Fruit fly (Drosophila melanogaster) whole organism, embryonic: ENCODE data around the gene CG18507.
A peak's percentile ranks its signal among the peaks of the same experiment; 100 is the strongest.

Experiments used
- Abd-B ChIP-seq: fragments of 200-800 bp; sonication (Bioruptor generic); optimal IDR thresholded peaks from 2 replicates; lab custom pipeline; 2018; ENCODE audit warnings: missing biosample characterization, mild to moderate bottlenecking, missing genetic modification characterization, moderate library complexity
- C15 ChIP-seq: fragments of 200-800 bp; sonication (Bioruptor generic); IDR thresholded peaks from 3 replicates; pipeline ENCODE4 v1.3.6; 2022; ENCODE audit warnings: missing biosample characterization, missing genetic modification characterization
- CG1024 ChIP-seq: fragments of 200-800 bp; sonication (Bioruptor generic); IDR thresholded peaks from 2 replicates; pipeline ENCODE4 v1.3.6; 2022; ENCODE audit warnings: missing biosample characterization, missing genetic modification characterization
- CG10543 ChIP-seq: fragments of 200-800 bp; sonication (Bioruptor generic); optimal IDR thresholded peaks from 3 replicates; lab custom pipeline; 2017; ENCODE audit warnings: missing biosample characterization, mild to moderate bottlenecking, missing genetic modification characterization, moderate library complexity
- CG11093 ChIP-seq: fragments of 200-800 bp; sonication (Bioruptor generic); IDR thresholded peaks from 3 replicates; pipeline ENCODE4 v1.3.6; 2022; ENCODE audit warnings: missing biosample characterization, missing genetic modification characterization
- CG12769 ChIP-seq: fragments of 200-800 bp; sonication (Bioruptor generic); optimal IDR thresholded peaks from 2 replicates; lab custom pipeline; 2019; ENCODE audit warnings: missing biosample characterization, mild to moderate bottlenecking, missing genetic modification characterization, moderate library complexity
- CG14710 ChIP-seq: fragments of 200-800 bp; sonication (Bioruptor generic); optimal IDR thresholded peaks from 3 replicates; lab custom pipeline; 2019; ENCODE audit warnings: missing biosample characterization, mild to moderate bottlenecking, missing genetic modification characterization, moderate library complexity
- CG14860 ChIP-seq: fragments of 200-800 bp; sonication (Bioruptor generic); IDR thresholded peaks from 3 replicates; pipeline ENCODE4 v1.3.6; 2022; ENCODE audit warnings: missing biosample characterization, missing genetic modification characterization; ENCODE audit not compliant: partially characterized antibody
- CG15073 ChIP-seq: fragments of 200-800 bp; sonication (Bioruptor generic); optimal IDR thresholded peaks from 2 replicates; lab custom pipeline; 2016; ENCODE audit warnings: missing biosample characterization, missing genetic modification characterization
- CG16779 ChIP-seq: fragments of 200-800 bp; sonication (Bioruptor generic); IDR thresholded peaks from 2 replicates; pipeline ENCODE4 v1.3.6; 2022; ENCODE audit warnings: missing biosample characterization, missing genetic modification characterization
- CG17359 ChIP-seq: fragments of 200-800 bp; sonication (Bioruptor generic); optimal IDR thresholded peaks from 3 replicates; lab custom pipeline; 2018; ENCODE audit warnings: missing biosample characterization, mild to moderate bottlenecking, missing genetic modification characterization, moderate library complexity
- CG1832 ChIP-seq: fragments of 200-800 bp; sonication (Bioruptor generic); optimal IDR thresholded peaks from 2 replicates; lab custom pipeline; 2017; ENCODE audit warnings: missing biosample characterization, mild to moderate bottlenecking, missing genetic modification characterization, inconsistent platforms
- CG2116 ChIP-seq: fragments of 200-800 bp; sonication (Bioruptor generic); optimal IDR thresholded peaks from 3 replicates; lab custom pipeline; 2018; ENCODE audit warnings: missing biosample characterization, mild to moderate bottlenecking, missing genetic modification characterization
- CG2875 ChIP-seq: fragments of 200-800 bp; sonication (Bioruptor generic); optimal IDR thresholded peaks from 2 replicates; lab custom pipeline; 2017; ENCODE audit warnings: missing biosample characterization, mild to moderate bottlenecking, missing genetic modification characterization, missing genetic modification reagents
- CG3065 ChIP-seq: fragments of 200-800 bp; sonication (Bioruptor generic); optimal IDR thresholded peaks from 2 replicates; lab custom pipeline; 2016; ENCODE audit warnings: missing biosample characterization, missing genetic modification characterization
- CG31224 ChIP-seq: fragments of 200-800 bp; sonication (Bioruptor generic); IDR thresholded peaks from 2 replicates; pipeline ENCODE4 v1.3.6; 2022; ENCODE audit warnings: missing biosample characterization, missing genetic modification characterization
- CG31388 ChIP-seq: fragments of 200-800 bp; sonication (Bioruptor generic); optimal IDR thresholded peaks from 2 replicates; lab custom pipeline; 2016; ENCODE audit warnings: missing biosample characterization, missing genetic modification characterization
- CG8281 ChIP-seq: fragments of 200-800 bp; sonication (Bioruptor generic); optimal IDR thresholded peaks from 2 replicates; lab custom pipeline; 2018; ENCODE audit warnings: missing biosample characterization, mild to moderate bottlenecking, missing genetic modification characterization, moderate library complexity
- CG8388 ChIP-seq: fragments of 200-800 bp; sonication (Bioruptor generic); optimal IDR thresholded peaks from 2 replicates; lab custom pipeline; 2019; ENCODE audit warnings: missing biosample characterization, mild to moderate bottlenecking, missing genetic modification characterization, moderate library complexity
- CG8765 ChIP-seq: fragments of 200-800 bp; sonication (Bioruptor generic); IDR thresholded peaks from 2 replicates; pipeline ENCODE4 v1.3.6; 2022; ENCODE audit warnings: missing biosample characterization, missing genetic modification characterization
- CrebB ChIP-seq: fragments of 200-800 bp; sonication (Bioruptor generic); optimal IDR thresholded peaks from 3 replicates; lab custom pipeline; 2018; ENCODE audit warnings: missing biosample characterization, mild to moderate bottlenecking, missing genetic modification characterization
- Dref ChIP-seq: fragments of 200-800 bp; sonication (Bioruptor generic); IDR thresholded peaks from 2 replicates; pipeline ENCODE4 v1.3.6; 2022; ENCODE audit warnings: missing biosample characterization, missing genetic modification characterization
- Eip74EF ChIP-seq, 2 experiments: fragments of 200-800 bp in 1 of 2; fragments of >200 bp in 1 of 2; sonication (Bioruptor generic) in 1 of 2; optimal IDR thresholded peaks; 2 replicates each; lab custom pipeline; 2017 to 2019; ENCODE audit warnings: missing biosample characterization in 2 of 2, missing genetic modification characterization in 2 of 2, mild to moderate bottlenecking in 1 of 2, moderate library complexity in 1 of 2
- Jarid2 ChIP-seq: fragments of 200-800 bp; sonication (Bioruptor generic); optimal IDR thresholded peaks from 3 replicates; lab custom pipeline; 2017; ENCODE audit warnings: mild to moderate bottlenecking, missing biosample characterization, missing genetic modification reagents, missing genetic modification characterization
- Lpt ChIP-seq: fragments of >200 bp; optimal IDR thresholded peaks from 2 replicates; lab custom pipeline; 2018; ENCODE audit warnings: missing biosample characterization, missing genetic modification characterization
- Taf1 ChIP-seq: fragments of 200-800 bp; sonication (Bioruptor generic); IDR thresholded peaks from 2 replicates; pipeline ENCODE4 v1.3.6; 2022; ENCODE audit warnings: missing biosample characterization, missing genetic modification characterization
- Xbp1 ChIP-seq: fragments of 200-800 bp; sonication (Bioruptor generic); optimal IDR thresholded peaks from 3 replicates; lab custom pipeline; 2016; ENCODE audit warnings: missing biosample characterization, mild to moderate bottlenecking, missing genetic modification characterization
- amos ChIP-seq: fragments of 200-800 bp; sonication (Bioruptor generic); IDR thresholded peaks from 2 replicates; pipeline ENCODE4 v1.3.6; 2022; ENCODE audit warnings: missing biosample characterization, missing genetic modification characterization; ENCODE audit not compliant: partially characterized antibody
- btn ChIP-seq: fragments of 200-800 bp; sonication (Bioruptor generic); optimal IDR thresholded peaks from 2 replicates; lab custom pipeline; 2016; ENCODE audit warnings: missing biosample characterization, missing genetic modification characterization
- cad ChIP-seq: fragments of >200 bp; optimal IDR thresholded peaks from 2 replicates; lab custom pipeline; 2017; ENCODE audit warnings: missing biosample characterization, missing genetic modification characterization
- caup ChIP-seq: fragments of 200-800 bp; sonication (Bioruptor generic); optimal IDR thresholded peaks from 3 replicates; lab custom pipeline; 2017; ENCODE audit warnings: missing biosample characterization, mild to moderate bottlenecking, missing genetic modification characterization, moderate library complexity; ENCODE audit not compliant: severe bottlenecking
- chn ChIP-seq: fragments of 200-800 bp; sonication (Bioruptor generic); optimal IDR thresholded peaks from 2 replicates; lab custom pipeline; 2016; ENCODE audit warnings: missing biosample characterization, missing genetic modification characterization
- crp ChIP-seq, 2 experiments: fragments of 200-800 bp; sonication (Bioruptor generic); optimal IDR thresholded peaks; 2 replicates in 1 of 2; 3 replicates in 1 of 2; lab custom pipeline; 2017; ENCODE audit warnings: missing biosample characterization in 2 of 2, missing genetic modification characterization in 2 of 2, mild to moderate bottlenecking in 1 of 2, moderate library complexity in 1 of 2
- dimm ChIP-seq: fragments of 200-800 bp; sonication (Bioruptor generic); IDR thresholded peaks from 2 replicates; pipeline ENCODE4 v1.3.6; 2022; ENCODE audit warnings: missing biosample characterization, missing genetic modification characterization
- emc ChIP-seq: fragments of 200-800 bp; sonication (Bioruptor generic); optimal IDR thresholded peaks from 2 replicates; lab custom pipeline; 2016; ENCODE audit warnings: missing biosample characterization, missing genetic modification characterization
- eve ChIP-seq, 2 experiments: fragments of >200 bp; optimal IDR thresholded peaks; 2 replicates each; lab custom pipeline; 2017; ENCODE audit warnings: missing biosample characterization in 2 of 2, missing genetic modification characterization in 2 of 2
- grn ChIP-seq: fragments of 200-800 bp; sonication (Bioruptor generic); optimal IDR thresholded peaks from 3 replicates; lab custom pipeline; 2017; ENCODE audit warnings: missing biosample characterization, missing genetic modification characterization
- jigr1 ChIP-seq: fragments of 200-800 bp; sonication (Bioruptor generic); IDR thresholded peaks from 3 replicates; pipeline ENCODE4 v1.3.6; 2022; ENCODE audit warnings: missing biosample characterization, missing genetic modification characterization
- lab ChIP-seq: fragments of 200-800 bp; sonication (Bioruptor generic); optimal IDR thresholded peaks from 3 replicates; lab custom pipeline; 2017; ENCODE audit warnings: missing biosample characterization, missing genetic modification characterization, mild to moderate bottlenecking, moderate library complexity, missing genetic modification reagents
- mld ChIP-seq: fragments of 200-800 bp; sonication (Bioruptor generic); IDR thresholded peaks from 3 replicates; pipeline ENCODE4 v1.3.6; 2022; ENCODE audit warnings: missing biosample characterization, missing genetic modification characterization; ENCODE audit not compliant: partially characterized antibody
- salm ChIP-seq: fragments of 200-800 bp; sonication (Bioruptor generic); optimal IDR thresholded peaks from 2 replicates; lab custom pipeline; 2018; ENCODE audit warnings: missing biosample characterization, mild to moderate bottlenecking, missing genetic modification characterization
- scrt ChIP-seq: fragments of 200-800 bp; sonication (Bioruptor generic); optimal IDR thresholded peaks from 2 replicates; lab custom pipeline; 2018; ENCODE audit warnings: missing biosample characterization, mild to moderate bottlenecking, missing genetic modification characterization, moderate library complexity
- sd ChIP-seq: fragments of 200-800 bp; sonication (Bioruptor generic); optimal IDR thresholded peaks from 3 replicates; lab custom pipeline; 2018; ENCODE audit warnings: missing biosample characterization, mild to moderate bottlenecking, missing genetic modification characterization, moderate library complexity
- usp ChIP-seq: fragments of >200 bp; optimal IDR thresholded peaks from 2 replicates; lab custom pipeline; 2017; ENCODE audit warnings: missing biosample characterization, missing genetic modification characterization

CG18507 gene

DNA sequence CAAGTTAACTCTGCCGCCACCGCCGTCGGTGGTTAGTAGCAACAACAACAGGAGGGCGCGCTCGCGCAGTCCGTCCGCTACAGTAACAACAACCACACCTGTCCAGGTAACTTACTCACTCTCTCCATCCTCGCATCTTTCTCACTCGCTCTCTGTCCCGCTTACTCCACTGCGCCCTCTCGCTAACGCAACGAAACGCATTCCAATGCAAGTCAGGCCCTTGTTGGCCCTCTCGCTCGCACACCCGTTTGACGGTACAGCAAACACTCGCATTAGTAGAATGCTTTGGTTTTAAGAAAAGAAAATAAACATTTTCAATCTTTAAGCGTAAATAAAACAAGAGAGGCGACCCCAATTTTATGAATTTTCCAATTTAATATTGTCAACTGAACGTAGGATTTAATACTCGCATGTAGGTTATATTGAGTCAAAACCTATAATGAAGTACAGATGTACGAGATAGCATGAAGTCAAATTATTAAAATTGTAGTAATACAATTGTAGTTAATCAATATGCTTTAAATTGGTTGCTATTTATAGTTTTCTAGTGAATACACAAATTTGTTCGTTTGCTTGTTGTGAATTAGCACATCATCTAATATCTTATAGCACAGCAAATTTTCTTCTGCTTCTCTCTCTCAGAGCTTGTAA lies 817 bp downstream of the CG18507 start (continued):
- TF ChIP-seq caup (GFP tag; lab: Kevin White, UChicago): no peak
- TF ChIP-seq CG3065 (GFP tag; lab: Kevin White, UChicago): no peak
- no peak for TF ChIP-seq CG2875
- TF ChIP-seq lab (GFP tag; lab: Kevin White, UChicago): no peak
- TF ChIP-seq dimm (GFP tag; lab: Robert Waterston, UW): no peak
- no peak for TF ChIP-seq btn (GFP tag; lab: Kevin White, UChicago)
- TF ChIP-seq CG1832 (GFP tag; lab: Kevin White, UChicago): peak; percentile 75
- no peak for TF ChIP-seq Dref
- TF ChIP-seq CG14860 (GFP tag; lab: Robert Waterston, UW): no peak
- no peak for TF ChIP-seq Eip74EF (GFP tag; optimal IDR thresholded peaks at IDR 0.05; lab: Kevin White, UChicago)
- peak; percentile 45 for TF ChIP-seq Xbp1
- no peak; the same call in 1 of the 2 replicates for TF ChIP-seq CG1024
- TF ChIP-seq salm (tag; lab: Kevin White, UChicago): no peak
- no peak for TF ChIP-seq CG17359 (tag; lab: Kevin White, UChicago)
- no peak for TF ChIP-seq Lpt
- TF ChIP-seq Jarid2 (GFP tag; lab: Kevin White, UChicago): no peak
- TF ChIP-seq CG31224 (GFP tag; lab: Robert Waterston, UW): no peak
- TF ChIP-seq usp (GFP tag; lab: Kevin White, UChicago): no peak
- no peak for TF ChIP-seq CG31388 (GFP tag; lab: Kevin White, UChicago)
- TF ChIP-seq CG8388 (GFP tag; lab: Kevin White, UChicago): peak; percentile 25
- no peak for TF ChIP-seq crp (GFP tag; optimal IDR thresholded peaks at IDR 0.05; lab: Kevin White, UChicago)
- peak; percentile 19 for TF ChIP-seq CG14710 (tag; lab: Kevin White, UChicago)
- peak; percentile 7 for TF ChIP-seq grn
- TF ChIP-seq amos (GFP tag; lab: Robert Waterston, UW): no peak
- peak; percentile 6 for TF ChIP-seq CG12769 (tag; lab: Kevin White, UChicago)
- TF ChIP-seq jigr1 (GFP tag; lab: Robert Waterston, UW): no peak
- TF ChIP-seq CG15073 (GFP tag; lab: Kevin White, UChicago): no peak
- TF ChIP-seq CG8281 (tag; lab: Kevin White, UChicago): no peak
- TF ChIP-seq CrebB: no peak
- no peak for TF ChIP-seq chn (GFP tag; lab: Kevin White, UChicago)
- no peak for TF ChIP-seq CG16779 (GFP tag; lab: Robert Waterston, UW)
- TF ChIP-seq mld (GFP tag; lab: Robert Waterston, UW): no peak
- no peak for TF ChIP-seq eve (GFP tag; optimal IDR thresholded peaks at IDR 0.05; lab: Kevin White, UChicago)
- TF ChIP-seq sd (tag; lab: Kevin White, UChicago): peak; percentile 95
- TF ChIP-seq cad (GFP tag; lab: Kevin White, UChicago): no peak
- 0 out of 2 replicates have a peak, but pooled peaks have one; percentile 13 for TF ChIP-seq Taf1 (GFP tag; lab: Robert Waterston, UW)
- TF ChIP-seq emc: no peak
- TF ChIP-seq, all 482 proteins: peak for 117

DNA sequence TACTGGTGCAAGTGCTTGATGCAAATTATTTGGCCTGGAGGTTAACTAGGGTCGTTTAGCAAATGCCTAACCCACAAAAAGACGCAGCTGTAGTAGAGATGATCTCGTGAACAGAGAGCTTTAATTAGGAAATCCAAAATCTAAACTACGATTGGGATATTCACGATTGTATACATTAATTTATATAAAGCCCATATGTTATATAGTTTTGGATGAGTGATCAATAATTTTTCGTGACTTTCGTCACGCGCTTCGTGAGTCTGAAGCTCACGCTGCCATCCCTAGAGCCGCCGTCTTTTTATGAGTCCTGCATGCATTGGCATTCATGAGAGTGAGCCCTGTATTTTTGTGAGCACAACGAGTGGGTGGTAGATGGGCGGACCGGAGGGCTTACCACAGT lies 33.7 kb downstream of the CG18507 start:
- no peak for TF ChIP-seq CG8765
- TF ChIP-seq scrt (GFP tag; lab: Kevin White, UChicago): no peak
- no peak for TF ChIP-seq CG11093 (GFP tag; lab: Robert Waterston, UW)
- TF ChIP-seq Xbp1: no peak
- no peak for TF ChIP-seq CG2116
- no peak for TF ChIP-seq C15 (GFP tag; lab: Robert Waterston, UW)
- no peak for TF ChIP-seq Abd-B (GFP tag; lab: Kevin White, UChicago)
- TF ChIP-seq CG10543 (GFP tag; lab: Kevin White, UChicago): no peak
- TF ChIP-seq, all 482 proteins: peak for 0
